Worm (Caenorhabditis elegans) whole organism, early embryonic: Measurements from ENCODE around the gene C01G5.7.

Source experiments
- aly-1 ChIP-seq: sonication (generic microtip); optimal IDR thresholded peaks from 2 replicates; lab custom pipeline; 2016; ENCODE audit warnings: missing genetic modification characterization, missing compliant biosample characterization
- ama-1 ChIP-seq: fragments of 150-350 bp; optimal IDR thresholded peaks from 2 replicates; lab custom pipeline; 2014
- ceh-13 ChIP-seq: fragments of 200-800 bp; sonication (Bioruptor generic); optimal IDR thresholded peaks from 2 replicates; lab custom pipeline; 2018; ENCODE audit warnings: mild to moderate bottlenecking, missing genetic modification characterization, missing compliant biosample characterization
- hmbx-1 ChIP-seq: sonication (generic microtip); optimal IDR thresholded peaks from 2 replicates; lab custom pipeline; 2016; ENCODE audit warnings: mild to moderate bottlenecking, missing genetic modification characterization, missing compliant biosample characterization
- sea-1 ChIP-seq: fragments of 200-800 bp; sonication (Bioruptor generic); conservative IDR thresholded peaks from 2 replicates; pipeline ENCODE4 v1.3.6; 2022; ENCODE audit warnings: missing genetic modification characterization, missing compliant biosample characterization
- tbx-37 ChIP-seq: fragments of 200-800 bp; sonication (Bioruptor generic); conservative IDR thresholded peaks from 2 replicates; pipeline ENCODE4 v1.3.6; 2022; ENCODE audit warnings: missing genetic modification reagents, missing genetic modification characterization, missing compliant biosample characterization
- tra-4 ChIP-seq: sonication (generic microtip); optimal IDR thresholded peaks from 2 replicates; lab custom pipeline; 2017; ENCODE audit warnings: missing genetic modification characterization, missing compliant biosample characterization

ce11 chrIV:6493299-6493698 is 24.7 kb upstream of the C01G5.7 start, which contains the start of gene Y73B6BL.44:
- TF ChIP-seq ama-1 (lab: Kevin White, UChicago) (no peak), sea-1 (GFP tag; lab: Robert Waterston, UW) (no peak), aly-1 (tag; lab: Kevin White, UChicago) (no peak), tbx-37 (no peak), ceh-13 (GFP tag; lab: Kevin White, UChicago) (no peak), hmbx-1 (tag; lab: Kevin White, UChicago) (no peak), tra-4 (tag; lab: Kevin White, UChicago) (no peak)
